Worm (Caenorhabditis elegans): ENCODE data around the gene F37C12.18.
A peak's percentile ranks its signal among the peaks of the same experiment; 100 is the strongest.

The F37C12.18 gene

DNA sequence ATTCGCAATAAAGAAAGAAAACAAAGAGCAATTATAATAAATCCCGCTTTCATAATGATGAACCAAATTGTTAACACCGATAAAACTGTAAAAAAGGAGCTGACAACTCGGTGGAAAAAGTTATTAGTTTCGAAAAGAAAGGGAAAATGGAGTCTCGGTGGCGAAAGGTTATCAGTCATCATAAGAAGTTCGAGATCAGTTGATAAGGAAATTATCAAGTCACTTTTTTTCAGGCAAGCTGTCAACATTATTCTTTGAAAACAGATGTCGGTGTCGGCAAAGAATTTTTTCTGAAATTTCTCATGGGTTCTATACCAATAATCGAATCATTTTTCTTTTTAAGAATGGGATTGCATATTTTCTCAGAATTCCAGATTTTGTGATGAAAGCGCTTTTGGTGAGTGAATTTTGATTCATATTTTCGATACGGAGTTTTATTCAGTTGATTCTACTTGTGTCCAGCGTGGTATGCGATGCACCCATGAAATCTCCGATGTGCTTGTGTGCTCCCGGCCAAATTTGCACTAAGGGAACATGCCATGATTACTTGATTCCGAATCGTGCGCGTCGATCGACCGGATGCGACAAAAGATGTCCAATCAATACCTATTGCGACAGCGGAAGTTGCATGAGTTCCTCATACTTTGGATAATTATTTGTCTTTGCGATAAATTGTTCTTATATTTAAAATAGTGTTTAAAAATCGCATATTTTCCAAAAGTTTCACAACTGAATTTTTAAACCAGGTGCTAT lies 6.7 kb downstream of the F37C12.18 start, which contains the start of the genes F37C12.21 and F37C12.10:
F37C12.21 (plus strand) TSS at position 58 of the 753 bp plus-strand sequence.
F37C12.10 (minus strand) TSS at position 85 of the 753 bp plus-strand sequence.
- TF ChIP-seq pqm-1 (tag; optimal IDR thresholded peaks at IDR 0.05) (peak; percentile 33), ceh-9 (tag; optimal IDR thresholded peaks at IDR 0.05) (no peak), aly-2 (tag; optimal IDR thresholded peaks at IDR 0.05) (no peak), nhr-67 (tag; optimal IDR thresholded peaks at IDR 0.05) (no peak), nhr-237 (tag; optimal IDR thresholded peaks at IDR 0.05) (no peak), unc-39 (tag; optimal IDR thresholded peaks at IDR 0.05) (no peak), ceh-82 (tag; optimal IDR thresholded peaks at IDR 0.05) (no peak), fkh-10 (GFP tag; optimal IDR thresholded peaks at IDR 0.05) (no peak), elt-2 (tag; optimal IDR thresholded peaks at IDR 0.05) (peak; percentile 77), pha-4 (tag; optimal IDR thresholded peaks at IDR 0.05) (peak; percentile 4)

DNA sequence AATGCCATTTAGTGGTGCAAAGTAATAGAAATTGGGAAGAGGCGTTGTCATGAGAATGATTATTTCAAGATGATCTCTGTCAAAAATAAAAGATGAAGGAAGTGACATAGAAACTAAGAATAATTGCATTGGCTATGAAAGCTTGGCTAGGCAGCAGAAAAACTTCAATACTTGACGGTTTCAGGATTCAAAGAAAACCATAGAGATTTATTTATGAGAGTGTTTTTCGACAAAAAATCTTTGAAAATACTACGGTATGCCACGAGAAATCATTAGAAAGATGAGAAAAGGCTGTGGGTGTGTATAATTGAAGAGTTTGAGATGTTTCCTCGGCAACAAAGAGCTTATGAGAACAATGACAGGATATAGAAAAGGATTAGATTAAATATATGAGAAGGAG lies 9.8 kb downstream of the F37C12.18 start, which contains the start of gene F37C12.14:
F37C12.14 (minus strand) TSS at position 101 of the 400 bp plus-strand sequence.
- no peak for TF ChIP-seq egl-5 (tag; optimal IDR thresholded peaks at IDR 0.05)
- no peak for TF ChIP-seq nhr-11 (tag; optimal IDR thresholded peaks at IDR 0.05)
- TF ChIP-seq zag-1 (tag; optimal IDR thresholded peaks at IDR 0.05): no peak
- no peak for TF ChIP-seq unc-62 (GFP tag; optimal IDR thresholded peaks at IDR 0.05)
- no peak for TF ChIP-seq nhr-25 (tag; optimal IDR thresholded peaks at IDR 0.05)
- no peak for TF ChIP-seq mdl-1 (tag; optimal IDR thresholded peaks at IDR 0.05)
- TF ChIP-seq nhr-23 (tag; optimal IDR thresholded peaks at IDR 0.05): no peak
- TF ChIP-seq elt-3 (tag; optimal IDR thresholded peaks at IDR 0.05): no peak
- TF ChIP-seq ceh-28 (tag; optimal IDR thresholded peaks at IDR 0.05): no peak
- no peak for TF ChIP-seq fkh-2 (tag; optimal IDR thresholded peaks at IDR 0.05)
- no peak for TF ChIP-seq elt-1 (tag; optimal IDR thresholded peaks at IDR 0.05)
- TF ChIP-seq lsy-12 (tag; optimal IDR thresholded peaks at IDR 0.05): no peak
- TF ChIP-seq nhr-76 (tag; optimal IDR thresholded peaks at IDR 0.05): no peak
- no peak for TF ChIP-seq nhr-28 (tag; optimal IDR thresholded peaks at IDR 0.05)
- TF ChIP-seq nhr-77 (tag; optimal IDR thresholded peaks at IDR 0.05): no peak
- TF ChIP-seq daf-12 (tag; optimal IDR thresholded peaks at IDR 0.05): no peak
- no peak for TF ChIP-seq lin-15B (tag; optimal IDR thresholded peaks at IDR 0.05)

DNA sequence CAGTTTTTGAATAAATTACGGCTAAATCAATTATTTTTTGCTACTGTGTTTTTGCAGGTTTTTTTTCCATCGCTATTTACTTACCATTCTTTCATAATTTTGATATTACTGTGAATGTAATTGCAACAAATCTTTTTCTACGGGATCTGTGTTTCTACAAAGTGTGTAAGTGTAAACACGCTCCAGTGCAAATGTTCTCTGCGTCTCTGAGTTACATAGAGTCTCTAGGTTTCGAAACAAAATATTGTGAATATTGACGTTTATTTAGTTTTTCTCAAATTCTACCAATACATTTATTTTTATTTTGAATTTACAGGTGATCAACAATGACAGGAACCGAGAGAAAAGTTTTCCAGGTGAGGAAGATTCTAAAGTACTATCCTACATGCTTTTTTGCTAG lies 11.2 kb downstream of the F37C12.18 start, which contains the start of gene yju-2:
yju-2 (plus strand) TSS at position 315 of the 400 bp plus-strand sequence.
- TF ChIP-seq nhr-76 (tag; optimal IDR thresholded peaks at IDR 0.05): no peak
- TF ChIP-seq mml-1 (tag; optimal IDR thresholded peaks at IDR 0.05): no peak
- TF ChIP-seq nhr-12 (tag; optimal IDR thresholded peaks at IDR 0.05): no peak
- no peak for TF ChIP-seq elt-3 (tag; optimal IDR thresholded peaks at IDR 0.05)
- TF ChIP-seq hmg-11 (tag; optimal IDR thresholded peaks at IDR 0.05): peak; percentile 37
- TF ChIP-seq ama-1 (optimal IDR thresholded peaks at IDR 0.05): no peak
- peak; percentile 69 for TF ChIP-seq nfya-1 (tag; optimal IDR thresholded peaks at IDR 0.05; ENCODE audit: insufficient read depth)
- peak; percentile 60 for TF ChIP-seq nhr-43 (tag; optimal IDR thresholded peaks at IDR 0.05; ENCODE audit: poor library complexity, severe bottlenecking)
- no peak for TF ChIP-seq elt-1 (tag; optimal IDR thresholded peaks at IDR 0.05)
- TF ChIP-seq ceh-28 (tag; optimal IDR thresholded peaks at IDR 0.05): peak; percentile 18
- no peak for TF ChIP-seq mdl-1 (tag; optimal IDR thresholded peaks at IDR 0.05)
- peak; percentile 1 for TF ChIP-seq egl-27 (tag; optimal IDR thresholded peaks at IDR 0.05)
- no peak for TF ChIP-seq nhr-237 (tag; optimal IDR thresholded peaks at IDR 0.05)
- TF ChIP-seq pha-4 (tag; optimal IDR thresholded peaks at IDR 0.05): peak; percentile 95
- TF ChIP-seq fkh-2 (tag; optimal IDR thresholded peaks at IDR 0.05): no peak
- no peak for TF ChIP-seq fos-1 (tag; optimal IDR thresholded peaks at IDR 0.05)
- peak; percentile 84 for TF ChIP-seq lin-15B (tag; optimal IDR thresholded peaks at IDR 0.05)
- TF ChIP-seq snpc-4 (tag; optimal IDR thresholded peaks at IDR 0.05): peak; percentile 39
- peak; percentile 24 for TF ChIP-seq elt-2 (tag; optimal IDR thresholded peaks at IDR 0.05)
- TF ChIP-seq egl-5 (tag; optimal IDR thresholded peaks at IDR 0.05): no peak
- TF ChIP-seq daf-12 (tag; optimal IDR thresholded peaks at IDR 0.05): no peak
- TF ChIP-seq jun-1 (tag; optimal IDR thresholded peaks at IDR 0.05): no peak
- no peak for TF ChIP-seq eor-1 (tag; optimal IDR thresholded peaks at IDR 0.05)
- peak; percentile 16 for TF ChIP-seq pqm-1 (tag; optimal IDR thresholded peaks at IDR 0.05)
- TF ChIP-seq ZK546.5 (tag; optimal IDR thresholded peaks at IDR 0.05): no peak
- TF ChIP-seq nhr-23 (tag; optimal IDR thresholded peaks at IDR 0.05): peak; percentile 70
- TF ChIP-seq nhr-67 (tag; optimal IDR thresholded peaks at IDR 0.05): no peak
- peak; percentile 29 for TF ChIP-seq nhr-11 (tag; optimal IDR thresholded peaks at IDR 0.05)
- no peak for TF ChIP-seq ceh-9 (tag; optimal IDR thresholded peaks at IDR 0.05)
- TF ChIP-seq nhr-25 (tag; optimal IDR thresholded peaks at IDR 0.05): peak; percentile 63
- no peak for TF ChIP-seq ceh-82 (tag; optimal IDR thresholded peaks at IDR 0.05)
- TF ChIP-seq fkh-10 (GFP tag; optimal IDR thresholded peaks at IDR 0.05): no peak
- no peak for TF ChIP-seq aly-2 (tag; optimal IDR thresholded peaks at IDR 0.05)

Data from whole organism, L3 larva.